Worm (Caenorhabditis elegans) whole organism, early embryonic: Measurements from ENCODE around the gene F53H8.3.

ENCODE experiments used
- ama-1 ChIP-seq: fragments of 150-350 bp; optimal IDR thresholded peaks from 2 replicates; lab custom pipeline; 2014
- ets-7 ChIP-seq: sonication (generic microtip); optimal IDR thresholded peaks from 2 replicates; lab custom pipeline; 2016; ENCODE audit warnings: missing genotype, missing genetic modification characterization, missing compliant biosample characterization
- flt-1 ChIP-seq: fragments of 200-800 bp; sonication (Bioruptor generic); IDR thresholded peaks from 2 replicates; pipeline ENCODE4 v1.3.6; 2022; ENCODE audit warnings: missing genetic modification characterization, missing compliant biosample characterization
- tbx-11 ChIP-seq: fragments of 200-800 bp; sonication (Bioruptor generic); IDR thresholded peaks from 2 replicates; pipeline ENCODE4 v1.3.6; 2022; ENCODE audit warnings: missing genetic modification characterization, missing compliant biosample characterization
- tbx-37 ChIP-seq: fragments of 200-800 bp; sonication (Bioruptor generic); conservative IDR thresholded peaks from 2 replicates; pipeline ENCODE4 v1.3.6; 2022; ENCODE audit warnings: missing genetic modification reagents, missing genetic modification characterization, missing compliant biosample characterization
- tra-4 ChIP-seq: sonication (generic microtip); optimal IDR thresholded peaks from 2 replicates; lab custom pipeline; 2017; ENCODE audit warnings: missing genetic modification characterization, missing compliant biosample characterization

DNA sequence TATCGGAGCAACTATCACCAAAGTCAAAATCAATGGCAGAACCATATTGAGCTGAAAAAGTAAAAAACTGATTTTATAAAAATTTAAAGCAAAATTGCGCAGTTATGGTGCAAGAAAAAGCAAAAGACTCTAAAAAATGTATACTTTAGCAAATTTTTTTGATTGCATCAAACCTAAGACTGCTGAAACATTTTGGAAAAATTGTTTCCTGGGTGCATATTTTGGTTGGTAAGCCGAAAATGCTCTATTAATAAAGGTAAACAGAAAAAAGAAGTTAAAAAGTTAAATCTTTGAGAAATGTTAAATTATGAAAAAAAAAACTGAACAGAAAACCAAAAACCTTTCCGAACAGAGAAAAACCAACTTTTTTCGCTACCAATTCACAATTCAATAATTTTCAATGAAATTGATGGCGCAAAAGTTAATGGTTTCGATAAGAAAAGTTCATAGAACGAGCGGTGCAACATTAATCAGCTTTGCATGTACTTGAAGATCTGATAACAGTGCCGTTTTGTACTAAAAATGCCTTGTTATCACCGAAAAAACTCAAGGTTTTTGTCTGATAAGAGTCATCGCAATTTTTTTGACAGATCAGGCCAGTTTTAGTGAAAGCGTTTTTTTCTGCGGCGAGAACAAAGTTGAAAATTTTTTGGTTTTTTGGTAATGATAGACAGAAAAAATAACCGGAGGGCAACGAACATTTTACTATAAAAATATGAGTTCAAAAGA lies 39.8 kb downstream of the F53H8.3 start, which contains the start of gene abhd-3.2:
- TF ChIP-seq tbx-37 (GFP tag; lab: Robert Waterston, UW) = no peak
- TF ChIP-seq ets-7 (tag; lab: Kevin White, UChicago) = no peak
- no peak for TF ChIP-seq ama-1 (lab: Kevin White, UChicago)
- TF ChIP-seq tra-4 (tag; lab: Kevin White, UChicago) = no peak
- no peak for TF ChIP-seq flt-1 (GFP tag; lab: Robert Waterston, UW)
- no peak for TF ChIP-seq tbx-11 (GFP tag; lab: Robert Waterston, UW)
